Fruit fly (Drosophila melanogaster) whole organism, pupa: ENCODE results near the gene Art2.

Source experiments
- CG10348 ChIP-seq: fragments of 200-800 bp; sonication (Bioruptor generic); IDR thresholded peaks from 2 replicates; pipeline ENCODE4 v1.3.6; 2022; ENCODE audit warnings: missing biosample characterization, missing genetic modification characterization
- CG15710 ChIP-seq: fragments of 200-800 bp; sonication (Bioruptor generic); optimal IDR thresholded peaks from 2 replicates; lab custom pipeline; 2018; ENCODE audit warnings: missing biosample characterization, mild to moderate bottlenecking, missing genetic modification characterization, moderate library complexity
- CG32121 ChIP-seq: fragments of 200-800 bp; sonication (Bioruptor generic); IDR thresholded peaks from 2 replicates; pipeline ENCODE4 v1.3.6; 2022; ENCODE audit warnings: missing biosample characterization, missing genetic modification characterization
- CG8301 ChIP-seq: fragments of 200-800 bp; sonication (Bioruptor generic); optimal IDR thresholded peaks from 2 replicates; lab custom pipeline; 2018; ENCODE audit warnings: missing biosample characterization, mild to moderate bottlenecking, missing genetic modification characterization
- D1 ChIP-seq: fragments of 200-800 bp; sonication (Bioruptor generic); optimal IDR thresholded peaks from 2 replicates; lab custom pipeline; 2018; ENCODE audit warnings: missing biosample characterization, mild to moderate bottlenecking, missing genetic modification characterization, moderate library complexity
- EcR ChIP-seq: fragments of 200-800 bp; sonication (Bioruptor generic); optimal IDR thresholded peaks from 3 replicates; lab custom pipeline; 2019; ENCODE audit warnings: missing biosample characterization, missing genetic modification characterization, mild to moderate bottlenecking, moderate library complexity, missing genetic modification reagents
- Ets98B ChIP-seq: fragments of 200-800 bp; sonication (Bioruptor generic); IDR thresholded peaks from 2 replicates; pipeline ENCODE4 v1.3.6; 2022; ENCODE audit warnings: missing biosample characterization, missing genetic modification characterization
- gl ChIP-seq: fragments of 200-800 bp; sonication (Bioruptor generic); optimal IDR thresholded peaks from 2 replicates; lab custom pipeline; 2018; ENCODE audit warnings: missing biosample characterization, mild to moderate bottlenecking, missing genetic modification characterization

DNA sequence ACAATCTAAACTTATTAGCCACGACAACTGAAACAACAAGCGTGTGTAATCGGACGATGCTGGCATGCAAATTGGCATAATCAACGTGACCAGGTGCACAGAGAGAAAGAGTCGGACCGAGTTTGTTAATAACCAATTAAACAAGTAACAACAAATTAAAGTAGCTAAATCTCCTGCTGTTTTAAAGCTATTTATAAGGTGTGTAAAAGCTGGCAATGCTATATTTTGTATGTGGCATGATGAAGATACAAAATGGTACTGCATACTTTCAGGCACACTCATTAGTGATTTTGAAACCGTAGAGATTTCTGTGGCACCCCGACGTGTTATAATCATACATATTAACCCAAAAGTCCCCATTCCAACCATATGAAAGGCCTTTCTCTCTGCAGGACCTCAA is 36.8 kb upstream of the Art2 start:
- TF ChIP-seq EcR (GFP tag; lab: Kevin White, UChicago) (no peak), CG15710 (tag; lab: Kevin White, UChicago) (no peak), CG10348 (GFP tag; lab: Robert Waterston, UW) (no peak), CG8301 (no peak), gl (tag; lab: Kevin White, UChicago) (no peak), CG32121 (GFP tag; lab: Robert Waterston, UW) (no peak), Ets98B (GFP tag; lab: Robert Waterston, UW) (no peak), D1 (tag; lab: Kevin White, UChicago) (no peak)
